Worm (Caenorhabditis elegans): ENCODE results near the gene D1025.1.

ce11 chrX:14543224-14543623, 22.7 kb downstream of the D1025.1 start, which contains the start of gene T24C2.3:
- TF ChIP-seq ama-1 (optimal IDR thresholded peaks at IDR 0.05) (no peak), tbx-11 (GFP tag; IDR thresholded peaks at IDR 0.05) (no peak), hmg-4 (GFP tag; optimal IDR thresholded peaks at IDR 0.05) (no peak), sea-1 (GFP tag; conservative IDR thresholded peaks at IDR 0.05) (no peak), tbx-37 (GFP tag; conservative IDR thresholded peaks at IDR 0.05) (no peak), hmbx-1 (tag; optimal IDR thresholded peaks at IDR 0.05) (no peak), hnd-1 (tag; optimal IDR thresholded peaks at IDR 0.05) (no peak), aly-1 (tag; optimal IDR thresholded peaks at IDR 0.05) (no peak), flt-1 (GFP tag; IDR thresholded peaks at IDR 0.05) (no peak)
